Worm (Caenorhabditis elegans) whole organism, L4/young adult: ENCODE results near the gene ZK353.2.
A peak's percentile ranks its signal among the peaks of the same experiment; 100 is the strongest.

Experiments
- W03F9.2 ChIP-seq: fragments of 150-350 bp; optimal IDR thresholded peaks from 2 replicates; lab custom pipeline; 2014; ENCODE audit warnings: missing biosample characterization, missing genetic modification characterization
- dao-5 ChIP-seq: sonication (generic microtip); optimal IDR thresholded peaks from 2 replicates; lab custom pipeline; 2016; ENCODE audit warnings: missing genotype, missing genetic modification characterization, moderate library complexity, missing compliant biosample characterization

DNA sequence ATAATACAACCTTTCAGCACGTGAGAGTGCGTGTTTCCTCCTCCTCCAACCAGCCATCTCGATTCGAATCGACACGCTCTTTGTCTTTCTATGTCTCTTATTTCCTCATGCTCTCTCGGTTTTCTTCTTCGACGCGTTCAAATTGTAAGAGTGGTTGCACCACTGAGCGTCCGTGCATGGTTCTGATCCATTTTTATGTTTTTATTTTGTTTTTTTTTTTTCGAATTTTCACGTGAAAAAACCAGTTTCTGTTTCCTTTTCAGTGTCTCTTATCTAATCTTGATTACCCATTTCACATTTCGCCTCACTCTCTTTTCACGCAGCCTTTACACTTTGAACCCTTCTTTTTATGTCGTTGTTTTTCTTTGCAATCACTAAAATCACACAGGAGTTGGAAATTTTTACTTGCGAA, 27.7 kb upstream of the ZK353.2 start:
- TF ChIP-seq W03F9.2 (tag; lab: Kevin White, UChicago) (peak; percentile 26), dao-5 (no peak)
